Worm (Caenorhabditis elegans) whole organism, mixed stage, embryonic: ENCODE measurements around the gene F02D8.1.

Source experiments
- ceh-39 ChIP-seq: fragments of 150-350 bp; optimal IDR thresholded peaks from 2 replicates; lab custom pipeline; 2014; ENCODE audit warnings: missing biosample characterization, missing genetic modification characterization
- lsy-2 ChIP-seq: fragments of 150-350 bp; optimal IDR thresholded peaks from 2 replicates; lab custom pipeline; 2014; ENCODE audit warnings: missing biosample characterization, missing genetic modification characterization
- nhr-28 ChIP-seq: fragments of 150-350 bp; optimal IDR thresholded peaks from 2 replicates; lab custom pipeline; 2014; ENCODE audit warnings: missing biosample characterization, missing genetic modification characterization
- snpc-4 ChIP-seq: fragments of 150-350 bp; optimal IDR thresholded peaks from 2 replicates; lab custom pipeline; 2014; ENCODE audit warnings: missing biosample characterization, missing genetic modification characterization
- unc-62 ChIP-seq: fragments of 150-350 bp; optimal IDR thresholded peaks from 2 replicates; lab custom pipeline; 2014; ENCODE audit warnings: missing biosample characterization, missing genetic modification reagents, missing genetic modification characterization
- ztf-11 ChIP-seq: fragments of 150-350 bp; optimal IDR thresholded peaks from 2 replicates; lab custom pipeline; 2014; ENCODE audit warnings: missing biosample characterization, missing genetic modification characterization

DNA sequence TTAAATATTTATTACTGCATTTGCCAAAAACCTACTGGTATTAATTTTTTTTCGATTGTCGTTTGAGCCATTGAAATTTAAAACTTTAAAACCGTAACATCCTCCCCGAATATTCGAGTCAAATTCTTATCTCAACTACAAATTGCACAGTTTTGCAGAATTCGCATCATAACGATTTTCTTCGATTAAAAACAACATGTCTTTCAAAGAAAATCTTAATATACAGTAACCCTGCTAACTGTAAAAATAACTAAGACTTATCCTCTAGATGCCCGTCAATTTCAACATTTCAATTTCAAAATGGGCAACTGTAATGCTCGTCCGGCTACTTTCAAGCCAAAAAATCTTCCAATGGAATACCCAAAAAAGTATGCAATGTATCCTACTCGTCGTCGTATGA, 42.2 kb upstream of the F02D8.1 start, which contains the start of gene F14H8.5:
- no peak for TF ChIP-seq snpc-4 (tag; lab: Kevin White, UChicago)
- no peak for TF ChIP-seq ceh-39 (tag; lab: Kevin White, UChicago)
- TF ChIP-seq unc-62 (GFP tag; lab: Kevin White, UChicago), result no peak
- no peak for TF ChIP-seq nhr-28 (tag; lab: Kevin White, UChicago)
- no peak for TF ChIP-seq ztf-11 (tag; lab: Kevin White, UChicago)
- TF ChIP-seq lsy-2 (tag; lab: Kevin White, UChicago), result no peak
